Worm (Caenorhabditis elegans) whole organism, mixed stage, embryonic: Measurements from ENCODE around the gene R05D3.12.

Experiments
- bed-3 ChIP-seq: fragments of 200-800 bp; sonication (Bioruptor generic); optimal IDR thresholded peaks from 3 replicates; lab custom pipeline; 2018; ENCODE audit warnings: mild to moderate bottlenecking, missing genetic modification characterization, moderate library complexity, missing compliant biosample characterization
- ceh-83 ChIP-seq: fragments of 200-800 bp; sonication (Bioruptor generic); optimal IDR thresholded peaks from 2 replicates; lab custom pipeline; 2018; ENCODE audit warnings: mild to moderate bottlenecking, missing genetic modification characterization, missing compliant biosample characterization
- mab-5 ChIP-seq: fragments of 150-350 bp; optimal IDR thresholded peaks from 2 replicates; lab custom pipeline; 2014; ENCODE audit warnings: missing biosample characterization, missing genetic modification characterization
- mls-2 ChIP-seq: sonication (generic microtip); optimal IDR thresholded peaks from 2 replicates; lab custom pipeline; 2016; ENCODE audit warnings: mild to moderate bottlenecking, missing genetic modification characterization, moderate library complexity, missing compliant biosample characterization
- nhr-12 ChIP-seq: fragments of 150-350 bp; optimal IDR thresholded peaks from 2 replicates; lab custom pipeline; 2014; ENCODE audit warnings: missing biosample characterization, missing genetic modification characterization
- nhr-2 ChIP-seq: fragments of 150-350 bp; optimal IDR thresholded peaks from 2 replicates; lab custom pipeline; 2014; ENCODE audit warnings: missing biosample characterization, missing genetic modification characterization
- tbx-8 ChIP-seq: fragments of 200-800 bp; sonication (Bioruptor generic); optimal IDR thresholded peaks from 2 replicates; lab custom pipeline; 2018; ENCODE audit warnings: mild to moderate bottlenecking, missing genetic modification characterization, moderate library complexity, missing compliant biosample characterization

Gene R05D3.12

DNA sequence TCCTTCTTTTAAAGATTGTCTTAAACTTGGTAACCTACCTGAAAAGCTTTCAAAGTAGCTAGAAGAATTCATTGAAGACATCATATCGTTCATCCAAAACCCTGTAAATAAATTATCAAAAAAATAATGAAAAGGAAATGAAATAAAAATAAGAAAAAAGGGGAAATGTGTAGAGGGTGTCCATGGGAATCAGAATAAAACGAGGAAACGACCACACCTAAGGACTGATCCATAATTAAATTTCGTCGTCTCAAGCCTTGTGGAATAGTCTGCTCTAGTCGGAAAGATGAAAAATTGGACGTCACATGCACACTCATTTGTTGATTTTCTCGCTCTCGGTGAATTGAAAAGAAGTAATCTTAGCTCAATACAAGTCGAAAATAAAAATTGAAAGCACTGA, 54.3 kb downstream of the R05D3.12 start, which contains the start of gene ZK1236.9:
TSS of gene ZK1236.9 (minus strand) at position 101 of the 400 bp plus-strand sequence.
- TF ChIP-seq mab-5: no peak
- no peak for TF ChIP-seq nhr-2
- no peak for TF ChIP-seq mls-2 (tag; lab: Kevin White, UChicago)
- TF ChIP-seq ceh-83 (GFP tag; lab: Kevin White, UChicago): no peak
- TF ChIP-seq tbx-8 (GFP tag; lab: Kevin White, UChicago): no peak
- TF ChIP-seq nhr-12 (tag; lab: Kevin White, UChicago): no peak
- no peak for TF ChIP-seq bed-3
